Worm (Caenorhabditis elegans) whole organism, young adult: ENCODE measurements around the gene usip-1.

Source experiments
- C06A6.2 ChIP-seq: fragments of 200-800 bp; sonication (Bioruptor generic); conservative IDR thresholded peaks from 2 replicates; pipeline ENCODE4 v1.3.6; 2022; ENCODE audit warnings: missing genetic modification characterization, missing compliant biosample characterization
- C17E4.6 ChIP-seq: fragments of 200-800 bp; sonication (Bioruptor generic); IDR thresholded peaks from 2 replicates; pipeline ENCODE4 v1.3.6; 2022; ENCODE audit warnings: missing genetic modification reagents, missing genetic modification characterization, missing compliant biosample characterization
- F33H1.4 ChIP-seq: fragments of 200-800 bp; sonication (Bioruptor generic); IDR thresholded peaks from 2 replicates; pipeline ENCODE4 v1.3.6; 2022; ENCODE audit warnings: missing genetic modification reagents, missing genetic modification characterization, missing compliant biosample characterization
- F55B11.4 ChIP-seq: sonication (generic microtip); optimal IDR thresholded peaks from 2 replicates; lab custom pipeline; 2016; ENCODE audit warnings: missing compliant biosample characterization, missing genetic modification characterization, borderline replicate concordance; ENCODE audit not compliant: insufficient read depth
- F57C9.4 ChIP-seq: sonication (generic microtip); optimal IDR thresholded peaks from 2 replicates; lab custom pipeline; 2017; ENCODE audit warnings: mild to moderate bottlenecking, missing genetic modification characterization, missing compliant biosample characterization
- K11D2.4 ChIP-seq: fragments of 200-800 bp; sonication (Bioruptor generic); IDR thresholded peaks from 2 replicates; pipeline ENCODE4 v1.3.6; 2022; ENCODE audit warnings: missing genetic modification reagents, missing genetic modification characterization, missing compliant biosample characterization
- K12H6.12 ChIP-seq: fragments of 200-800 bp; sonication (Bioruptor generic); optimal IDR thresholded peaks from 2 replicates; lab custom pipeline; 2018; ENCODE audit warnings: mild to moderate bottlenecking, missing genetic modification characterization, missing compliant biosample characterization
- Y53F4B.3 ChIP-seq: fragments of 200-800 bp; sonication (Bioruptor generic); IDR thresholded peaks from 2 replicates; pipeline ENCODE4 v1.3.6; 2022; ENCODE audit warnings: missing genetic modification reagents, missing genetic modification characterization, missing compliant biosample characterization
- Y67H2A.10 ChIP-seq: fragments of 200-800 bp; sonication (Bioruptor generic); conservative IDR thresholded peaks from 2 replicates; pipeline ENCODE4 v1.3.6; 2022; ENCODE audit warnings: missing genetic modification reagents, missing genetic modification characterization, missing compliant biosample characterization
- Y95B8A.8 ChIP-seq: fragments of 200-800 bp; sonication (Bioruptor generic); IDR thresholded peaks from 2 replicates; pipeline ENCODE4 v1.3.6; 2022; ENCODE audit warnings: missing genetic modification reagents, missing genetic modification characterization, missing compliant biosample characterization
- ZK185.1 ChIP-seq: sonication (generic microtip); optimal IDR thresholded peaks from 2 replicates; lab custom pipeline; 2016; ENCODE audit warnings: mild to moderate bottlenecking, missing genetic modification characterization, missing compliant biosample characterization; ENCODE audit not compliant: poor library complexity, severe bottlenecking
- akir-1 ChIP-seq: fragments of 200-800 bp; sonication (Bioruptor generic); optimal IDR thresholded peaks from 2 replicates; lab custom pipeline; 2018; ENCODE audit warnings: mild to moderate bottlenecking, missing genetic modification characterization, moderate library complexity, missing compliant biosample characterization
- ama-1 ChIP-seq, 3 experiments: fragments of 150-350 bp in 1 of 3; sonication (generic microtip) in 2 of 3; optimal IDR thresholded peaks; 2 replicates each; lab custom pipeline; 2014 to 2018; ENCODE audit warnings: missing biosample characterization in 2 of 3, missing genetic modification characterization in 2 of 3, missing genetic modification reagents in 2 of 3
- aptf-3 ChIP-seq: fragments of 200-800 bp; sonication (Bioruptor generic); IDR thresholded peaks from 2 replicates; pipeline ENCODE4 v1.3.6; 2022; ENCODE audit warnings: missing genetic modification characterization, missing compliant biosample characterization
- cebp-2 ChIP-seq: fragments of 200-800 bp; sonication (Bioruptor generic); IDR thresholded peaks from 2 replicates; pipeline ENCODE4 v1.3.6; 2022; ENCODE audit warnings: missing genetic modification characterization, missing compliant biosample characterization
- ceh-40 ChIP-seq: fragments of 200-800 bp; sonication (Bioruptor generic); IDR thresholded peaks from 2 replicates; pipeline ENCODE4 v1.3.6; 2022; ENCODE audit warnings: missing genetic modification characterization, missing compliant biosample characterization
- ceh-79 ChIP-seq: sonication (generic microtip); optimal IDR thresholded peaks from 2 replicates; lab custom pipeline; 2017; ENCODE audit warnings: mild to moderate bottlenecking, missing genetic modification characterization, missing compliant biosample characterization
- die-1 ChIP-seq: sonication (generic microtip); optimal IDR thresholded peaks from 2 replicates; lab custom pipeline; 2016; ENCODE audit warnings: missing genotype, mild to moderate bottlenecking, missing genetic modification characterization, missing compliant biosample characterization
- egl-18 ChIP-seq: fragments of 200-800 bp; sonication (Bioruptor generic); IDR thresholded peaks from 2 replicates; pipeline ENCODE4 v1.3.6; 2022; ENCODE audit warnings: missing genetic modification reagents, missing genetic modification characterization, missing compliant biosample characterization
- egrh-3 ChIP-seq: fragments of 200-800 bp; sonication (Bioruptor generic); IDR thresholded peaks from 2 replicates; pipeline ENCODE4 v1.3.6; 2022; ENCODE audit warnings: missing genetic modification reagents, missing genetic modification characterization, missing compliant biosample characterization
- ekl-4 ChIP-seq: fragments of 200-800 bp; sonication (Bioruptor generic); IDR thresholded peaks from 2 replicates; pipeline ENCODE4 v1.3.6; 2022; ENCODE audit warnings: missing genetic modification reagents, missing genetic modification characterization, missing compliant biosample characterization
- ets-4 ChIP-seq: fragments of 200-800 bp; sonication (Bioruptor generic); optimal IDR thresholded peaks from 2 replicates; lab custom pipeline; 2018; ENCODE audit warnings: mild to moderate bottlenecking, missing genetic modification characterization, missing compliant biosample characterization
- fkh-3 ChIP-seq: sonication (generic microtip); optimal IDR thresholded peaks from 2 replicates; lab custom pipeline; 2016; ENCODE audit warnings: mild to moderate bottlenecking, missing genetic modification characterization, missing compliant biosample characterization
- hlh-26 ChIP-seq: fragments of 200-800 bp; sonication (Bioruptor generic); conservative IDR thresholded peaks from 2 replicates; pipeline ENCODE4 v1.3.6; 2022; ENCODE audit warnings: missing genetic modification reagents, missing genetic modification characterization, missing compliant biosample characterization
- let-526 ChIP-seq: fragments of 200-800 bp; sonication (Bioruptor generic); IDR thresholded peaks from 2 replicates; pipeline ENCODE4 v1.3.6; 2022; ENCODE audit warnings: missing genetic modification reagents, missing genetic modification characterization, missing compliant biosample characterization
- let-607 ChIP-seq, 2 experiments: fragments of 200-800 bp in 1 of 2; sonication (Bioruptor generic) in 1 of 2; sonication (generic microtip) in 1 of 2; optimal IDR thresholded peaks; 2 replicates each; lab custom pipeline; 2016 to 2018; ENCODE audit warnings: mild to moderate bottlenecking in 2 of 2, missing compliant biosample characterization in 2 of 2, missing genetic modification characterization in 2 of 2, moderate library complexity in 2 of 2, missing genotype in 1 of 2
- lsy-27 ChIP-seq: sonication (generic microtip); optimal IDR thresholded peaks from 2 replicates; lab custom pipeline; 2017; ENCODE audit warnings: missing genetic modification characterization, mild to moderate bottlenecking, missing compliant biosample characterization, antibody characterized with exemption, missing genotype, borderline replicate concordance; ENCODE audit not compliant: insufficient read depth
- madf-3 ChIP-seq: fragments of 200-800 bp; sonication (Bioruptor generic); IDR thresholded peaks from 2 replicates; pipeline ENCODE4 v1.3.6; 2022; ENCODE audit warnings: missing genetic modification reagents, missing genetic modification characterization, missing compliant biosample characterization
- madf-6 ChIP-seq: fragments of 200-800 bp; sonication (Bioruptor generic); IDR thresholded peaks from 2 replicates; pipeline ENCODE4 v1.3.6; 2022; ENCODE audit warnings: missing genetic modification reagents, missing genetic modification characterization, missing compliant biosample characterization
- nhr-120 ChIP-seq: fragments of 200-800 bp; sonication (Bioruptor generic); IDR thresholded peaks from 2 replicates; pipeline ENCODE4 v1.3.6; 2022; ENCODE audit warnings: missing genetic modification characterization, missing compliant biosample characterization
- sea-2 ChIP-seq: fragments of 200-800 bp; sonication (Bioruptor generic); IDR thresholded peaks from 2 replicates; pipeline ENCODE4 v1.3.6; 2022; ENCODE audit warnings: missing genetic modification characterization, missing compliant biosample characterization
- snpc-1.1 ChIP-seq: sonication (generic microtip); optimal IDR thresholded peaks from 2 replicates; lab custom pipeline; 2017; ENCODE audit warnings: missing genetic modification characterization, mild to moderate bottlenecking, missing compliant biosample characterization, antibody characterized with exemption, moderate library complexity, missing genotype, missing genetic modification reagents; ENCODE audit not compliant: insufficient read depth
- sptf-2 ChIP-seq: fragments of 200-800 bp; sonication (Bioruptor generic); optimal IDR thresholded peaks from 2 replicates; lab custom pipeline; 2018; ENCODE audit warnings: mild to moderate bottlenecking, missing genetic modification characterization, missing compliant biosample characterization
- tbp1 ChIP-seq: fragments of 200-800 bp; sonication (Bioruptor generic); optimal IDR thresholded peaks from 2 replicates; lab custom pipeline; 2018; ENCODE audit warnings: mild to moderate bottlenecking, missing genetic modification characterization, missing compliant biosample characterization
- unc-62 ChIP-seq: fragments of 150-350 bp; optimal IDR thresholded peaks from 2 replicates; lab custom pipeline; 2014; ENCODE audit warnings: missing biosample characterization, missing genetic modification reagents, missing genetic modification characterization
- xnd-1 ChIP-seq: sonication (generic microtip); optimal IDR thresholded peaks from 2 replicates; lab custom pipeline; 2016; ENCODE audit warnings: missing genotype, missing genetic modification reagents, missing genetic modification characterization, missing compliant biosample characterization
- zim-3 ChIP-seq: sonication (generic microtip); optimal IDR thresholded peaks from 2 replicates; lab custom pipeline; 2017; ENCODE audit warnings: mild to moderate bottlenecking, missing genetic modification characterization, moderate library complexity, missing compliant biosample characterization
- ztf-6 ChIP-seq: fragments of 200-800 bp; sonication (Bioruptor generic); IDR thresholded peaks from 2 replicates; pipeline ENCODE4 v1.3.6; 2022; ENCODE audit warnings: missing genetic modification reagents, missing genetic modification characterization, missing compliant biosample characterization

Gene usip-1

ce11 chrV:12161157-12161556, 22.8 kb downstream of the usip-1 start:
- no peak for TF ChIP-seq hlh-26 (GFP tag; lab: Robert Waterston, UW)
- no peak for TF ChIP-seq ama-1 (optimal IDR thresholded peaks at IDR 0.05; lab: Kevin White, UChicago)
- TF ChIP-seq ama-1 (GFP tag; optimal IDR thresholded peaks at IDR 0.05; lab: Kevin White, UChicago): no peak
- no peak for TF ChIP-seq Y53F4B.3 (GFP tag; lab: Robert Waterston, UW)
- no peak for TF ChIP-seq aptf-3 (GFP tag; lab: Robert Waterston, UW)
- no peak for TF ChIP-seq K11D2.4
- TF ChIP-seq F57C9.4 (tag; lab: Kevin White, UChicago): no peak
- no peak for TF ChIP-seq ztf-6 (GFP tag; lab: Robert Waterston, UW)
- no peak for TF ChIP-seq die-1
- TF ChIP-seq ekl-4 (GFP tag; lab: Robert Waterston, UW): no peak
- no peak for TF ChIP-seq fkh-3
- no peak for TF ChIP-seq K12H6.12
- no peak for TF ChIP-seq ets-4
- no peak for TF ChIP-seq zim-3 (tag; lab: Kevin White, UChicago)
- no peak for TF ChIP-seq C17E4.6 (GFP tag; lab: Robert Waterston, UW)

ce11 chrV:12159975-12160374, 24.0 kb downstream of the usip-1 start:
- TF ChIP-seq ZK185.1 (tag; lab: Kevin White, UChicago): no peak
- TF ChIP-seq lsy-27 (tag; lab: Kevin White, UChicago): no peak
- no peak for TF ChIP-seq Y67H2A.10 (GFP tag; lab: Robert Waterston, UW)
- no peak for TF ChIP-seq ekl-4 (GFP tag; lab: Robert Waterston, UW)
- no peak for TF ChIP-seq nhr-120 (GFP tag; lab: Robert Waterston, UW)
- no peak for TF ChIP-seq F33H1.4 (GFP tag; lab: Robert Waterston, UW)
- TF ChIP-seq sptf-2 (GFP tag; lab: Kevin White, UChicago): no peak
- TF ChIP-seq C06A6.2 (GFP tag; lab: Robert Waterston, UW): no peak
- no peak for TF ChIP-seq madf-3 (GFP tag; lab: Robert Waterston, UW)
- no peak for TF ChIP-seq K11D2.4
- TF ChIP-seq ceh-79 (tag; lab: Kevin White, UChicago): no peak
- no peak for TF ChIP-seq F57C9.4 (tag; lab: Kevin White, UChicago)

- TF ChIP-seq tbp1: no peak
- TF ChIP-seq egrh-3: 0 out of 2 replicates have a peak, but pooled peaks have one; percentile 21
- 0 out of 2 replicates have a peak, but pooled peaks have one; percentile 19 for TF ChIP-seq ztf-6 (GFP tag; lab: Robert Waterston, UW)
These were observed 25.6 kb downstream of the usip-1 start for ce11 chrV:12158377-12158776.

- TF ChIP-seq ceh-40 (GFP tag; lab: Robert Waterston, UW) (no peak), Y95B8A.8 (GFP tag; lab: Robert Waterston, UW) (no peak), die-1 (no peak), snpc-1.1 (tag; lab: Kevin White, UChicago) (no peak), Y53F4B.3 (GFP tag; lab: Robert Waterston, UW) (no peak), sea-2 (GFP tag; lab: Robert Waterston, UW) (no peak), xnd-1 (no peak), let-607 (tag; optimal IDR thresholded peaks at IDR 0.05; lab: Kevin White, UChicago) (no peak), akir-1 (GFP tag; lab: Kevin White, UChicago) (no peak), cebp-2 (GFP tag; lab: Robert Waterston, UW) (no peak), let-526 (GFP tag; lab: Robert Waterston, UW) (no peak), F55B11.4 (tag; lab: Kevin White, UChicago) (no peak), unc-62 (GFP tag; lab: Kevin White, UChicago) (no peak), lsy-27 (tag; lab: Kevin White, UChicago) (no peak), egl-18 (GFP tag; lab: Robert Waterston, UW) (no peak), madf-6 (no peak)
These were observed 29.4 kb downstream of the usip-1 start, which contains the start of gene C27A7.9 for ce11 chrV:12154554-12154953. Gene C27A7.9 (minus strand): TSS chrV:12154654.
